Fruit fly (Drosophila melanogaster): ENCODE data around the gene Pink1.

The Pink1 gene

DNA sequence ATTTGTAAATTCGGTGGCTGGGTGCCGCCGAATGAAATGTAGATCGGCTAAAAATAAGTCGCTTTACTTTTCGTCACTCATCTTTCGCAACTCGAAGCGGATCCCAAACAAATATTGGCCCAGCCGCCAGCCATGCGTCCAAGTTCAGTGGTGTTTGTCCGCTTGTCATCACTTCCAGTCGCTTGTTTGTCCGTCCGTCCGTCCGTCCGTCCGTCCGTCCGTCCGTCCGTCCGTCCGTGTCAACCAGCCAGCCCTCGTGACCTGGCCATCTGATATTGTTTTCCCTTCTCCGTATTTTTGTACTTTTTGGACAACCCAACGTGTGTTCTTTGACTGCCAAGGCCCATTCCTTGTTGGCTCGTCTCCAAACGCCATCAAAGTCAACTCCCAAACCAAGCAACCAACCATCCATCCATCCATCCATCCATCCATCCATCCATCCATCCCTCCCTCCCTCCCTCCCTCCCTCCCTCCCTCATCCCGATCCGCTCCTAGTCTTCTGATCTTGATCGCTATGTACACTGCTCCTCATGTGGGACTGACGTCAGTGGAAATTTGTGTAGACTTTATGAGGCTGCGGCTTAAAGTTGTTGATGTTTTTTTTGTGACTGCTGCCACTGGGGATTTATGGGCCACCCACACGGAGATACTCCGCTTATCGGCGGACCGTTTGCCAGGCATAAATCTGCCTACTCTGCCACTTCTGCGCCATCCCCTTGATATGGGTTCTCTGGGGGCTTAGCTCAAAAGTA lies 49.9 kb downstream of the Pink1 start:
- TF ChIP-seq Hr96 (GFP tag; optimal IDR thresholded peaks at IDR 0.05) (no peak), ovo (GFP tag; optimal IDR thresholded peaks at IDR 0.05) (no peak)
